Worm (Caenorhabditis elegans) whole organism, L1 larva: ENCODE measurements around the gene F10C1.1.

ENCODE experiments used
- lin-13 ChIP-seq: fragments of 150-350 bp; optimal IDR thresholded peaks from 2 replicates; lab custom pipeline; 2014; ENCODE audit warnings: missing biosample characterization, missing genetic modification reagents, missing genetic modification characterization
- lin-35 ChIP-seq, 2 experiments: fragments of 150-350 bp; optimal IDR thresholded peaks; 2 replicates each; lab custom pipeline; 2014; ENCODE audit warnings: missing biosample characterization in 2 of 2, missing genetic modification characterization in 2 of 2, missing genetic modification reagents in 2 of 2
- nhr-20 ChIP-seq: sonication (generic microtip); optimal IDR thresholded peaks from 2 replicates; lab custom pipeline; 2016; ENCODE audit warnings: mild to moderate bottlenecking, missing genetic modification characterization, missing compliant biosample characterization
- snpc-4 ChIP-seq: fragments of 150-350 bp; optimal IDR thresholded peaks from 2 replicates; lab custom pipeline; 2014; ENCODE audit warnings: missing biosample characterization, missing genetic modification characterization

DNA sequence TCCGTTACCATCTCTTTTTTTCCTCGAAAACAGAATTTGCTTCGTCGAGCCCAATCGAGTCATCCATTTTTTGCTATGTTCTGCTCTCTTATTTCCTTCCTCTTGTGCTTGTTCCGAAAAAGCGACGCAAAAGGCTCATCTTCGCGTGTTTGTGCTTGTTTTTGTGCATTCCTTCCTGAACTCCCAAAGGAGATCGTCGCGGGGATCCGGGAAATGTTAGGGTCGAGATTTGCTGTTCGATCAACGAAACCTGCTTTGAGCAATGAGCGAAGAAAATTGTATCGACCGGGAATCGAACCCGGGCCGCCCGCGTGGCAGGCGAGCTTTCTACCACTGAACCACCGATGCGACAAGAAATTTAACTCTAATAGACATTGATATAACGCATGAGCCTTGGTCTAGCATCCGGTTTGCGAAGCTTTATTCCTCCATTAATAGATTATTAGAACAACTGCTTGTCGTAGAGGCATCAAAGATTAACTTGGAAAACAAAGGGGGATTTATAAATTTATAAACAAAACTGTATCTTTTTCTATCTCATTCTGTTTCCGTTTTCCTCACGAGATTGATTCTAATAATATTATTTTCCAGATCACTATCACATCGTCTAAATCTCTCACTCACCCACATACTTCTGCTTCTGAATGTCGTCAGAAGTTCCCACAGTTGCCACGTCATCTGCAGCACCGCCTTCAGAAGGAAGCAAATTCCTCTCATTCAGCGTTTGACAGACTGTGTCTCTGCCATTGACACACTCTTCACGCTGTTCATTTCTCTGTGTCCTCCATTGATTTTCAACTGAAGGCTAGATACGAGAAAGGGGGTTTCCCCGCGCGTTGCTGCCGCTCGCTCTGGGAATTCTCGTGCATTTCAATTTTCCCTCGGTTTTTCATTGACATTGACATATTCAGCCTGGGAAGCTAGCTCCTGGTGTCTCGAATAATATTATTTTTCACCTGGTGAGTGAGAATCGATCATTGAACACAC, 8.2 kb downstream of the F10C1.1 start, which contains the start of gene K05F1.6:
- peak; percentile 6 to 44 for TF ChIP-seq lin-35 (GFP tag; optimal IDR thresholded peaks at IDR 0.05; lab: Kevin White, UChicago)
- TF ChIP-seq snpc-4 (tag; lab: Kevin White, UChicago) = no peak
- peak; percentile 55 for TF ChIP-seq nhr-20 (tag; lab: Kevin White, UChicago)
- peak; percentile 22 for TF ChIP-seq lin-13 (GFP tag; lab: Kevin White, UChicago)
